Worm (Caenorhabditis elegans): ENCODE measurements around the gene cept-1.

Gene cept-1

ce11 chrX:12781712-12782444 lies 20.0 kb downstream of the cept-1 start, which contains the start of gene alh-13:
Gene alh-13 (plus strand): TSS chrX:12782394.
- TF ChIP-seq ces-1 (GFP tag; optimal IDR thresholded peaks at IDR 0.05) (no peak), lin-13 (tag; optimal IDR thresholded peaks at IDR 0.05) (no peak), nhr-237 (tag; optimal IDR thresholded peaks at IDR 0.05) (no peak), flh-1 (GFP tag; optimal IDR thresholded peaks at IDR 0.05) (no peak), mls-2 (tag; optimal IDR thresholded peaks at IDR 0.05) (no peak), sem-2 (GFP tag; optimal IDR thresholded peaks at IDR 0.05) (no peak), cnd-1 (tag; optimal IDR thresholded peaks at IDR 0.05) (no peak), snpc-4 (tag; optimal IDR thresholded peaks at IDR 0.05) (no peak), nhr-76 (tag; optimal IDR thresholded peaks at IDR 0.05) (no peak), nhr-12 (tag; optimal IDR thresholded peaks at IDR 0.05) (no peak), mep-1 (tag; optimal IDR thresholded peaks at IDR 0.05) (no peak), ceh-83 (GFP tag; optimal IDR thresholded peaks at IDR 0.05) (no peak), pha-4 (tag; optimal IDR thresholded peaks at IDR 0.05) (no peak), unc-62 (GFP tag; optimal IDR thresholded peaks at IDR 0.05) (no peak), mab-5 (tag; optimal IDR thresholded peaks at IDR 0.05) (no peak), elt-1 (tag; optimal IDR thresholded peaks at IDR 0.05; ENCODE audit: borderline replicate concordance, insufficient read depth) (no peak), unc-39 (tag; optimal IDR thresholded peaks at IDR 0.05) (no peak), tbx-8 (GFP tag; optimal IDR thresholded peaks at IDR 0.05) (no peak), nhr-2 (tag; optimal IDR thresholded peaks at IDR 0.05) (no peak), lsy-2 (tag; optimal IDR thresholded peaks at IDR 0.05) (no peak)

DNA sequence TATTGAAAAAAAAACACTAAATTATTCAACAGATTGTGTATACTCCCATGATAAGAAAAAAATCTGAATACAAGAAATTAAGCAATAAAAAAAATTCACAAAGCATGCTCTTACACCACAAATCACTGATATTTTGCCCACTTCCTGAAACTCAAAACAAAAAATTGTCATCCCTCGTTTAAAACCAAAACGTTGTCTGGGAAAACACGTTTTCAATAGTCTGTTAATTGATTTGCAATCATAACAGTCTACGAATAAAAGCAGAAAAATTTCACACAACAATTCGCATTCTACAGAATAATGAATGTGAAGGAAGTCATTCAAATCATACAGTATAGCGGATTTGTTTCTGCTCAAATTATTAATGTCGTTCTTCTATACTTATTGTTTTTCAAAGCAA lies 25.7 kb downstream of the cept-1 start, which contains the start of gene str-124:
str-124 (plus strand) TSS at position 301 of the 400 bp plus-strand sequence.
- TF ChIP-seq lsy-2 (tag; optimal IDR thresholded peaks at IDR 0.05) (no peak), nhr-237 (tag; optimal IDR thresholded peaks at IDR 0.05) (no peak), ceh-83 (GFP tag; optimal IDR thresholded peaks at IDR 0.05) (no peak), unc-62 (GFP tag; optimal IDR thresholded peaks at IDR 0.05) (no peak), tbx-8 (GFP tag; optimal IDR thresholded peaks at IDR 0.05) (no peak), ceh-43 (GFP tag; optimal IDR thresholded peaks at IDR 0.05) (no peak), M03D4.4 (tag; optimal IDR thresholded peaks at IDR 0.05) (no peak), mep-1 (tag; optimal IDR thresholded peaks at IDR 0.05) (no peak), sem-2 (GFP tag; optimal IDR thresholded peaks at IDR 0.05) (no peak), unc-120 (tag; optimal IDR thresholded peaks at IDR 0.05; ENCODE audit: poor library complexity, severe bottlenecking) (no peak), sptf-1 (tag; optimal IDR thresholded peaks at IDR 0.05) (no peak), hlh-1 (tag; optimal IDR thresholded peaks at IDR 0.05) (no peak), lin-13 (tag; optimal IDR thresholded peaks at IDR 0.05) (no peak), snpc-4 (tag; optimal IDR thresholded peaks at IDR 0.05) (no peak), unc-39 (tag; optimal IDR thresholded peaks at IDR 0.05) (no peak), pha-4 (tag; optimal IDR thresholded peaks at IDR 0.05) (no peak), lin-32 (GFP tag; optimal IDR thresholded peaks at IDR 0.05) (no peak)

ce11 chrX:12790036-12790435 lies 28.2 kb downstream of the cept-1 start, which contains the start of gene str-123:
Gene str-123 (plus strand): TSS chrX:12790336.
- TF ChIP-seq ceh-83 (GFP tag; optimal IDR thresholded peaks at IDR 0.05) (no peak), M03D4.4 (tag; optimal IDR thresholded peaks at IDR 0.05) (no peak), ceh-39 (tag; optimal IDR thresholded peaks at IDR 0.05) (no peak), snpc-4 (tag; optimal IDR thresholded peaks at IDR 0.05) (no peak), elt-3 (tag; optimal IDR thresholded peaks at IDR 0.05) (no peak), mls-2 (tag; optimal IDR thresholded peaks at IDR 0.05) (no peak), mep-1 (tag; optimal IDR thresholded peaks at IDR 0.05) (no peak), sem-2 (GFP tag; optimal IDR thresholded peaks at IDR 0.05) (no peak), ces-1 (GFP tag; optimal IDR thresholded peaks at IDR 0.05) (no peak), nhr-237 (tag; optimal IDR thresholded peaks at IDR 0.05) (no peak), flh-1 (GFP tag; optimal IDR thresholded peaks at IDR 0.05) (no peak), drap-1 (GFP tag; optimal IDR thresholded peaks at IDR 0.05) (no peak), ceh-43 (GFP tag; optimal IDR thresholded peaks at IDR 0.05) (no peak), unc-62 (GFP tag; optimal IDR thresholded peaks at IDR 0.05) (no peak), nhr-28 (tag; optimal IDR thresholded peaks at IDR 0.05) (no peak), zip-8 (tag; optimal IDR thresholded peaks at IDR 0.05) (no peak), lin-32 (GFP tag; optimal IDR thresholded peaks at IDR 0.05) (no peak)

ce11 chrX:12792554-12792953 lies 30.7 kb downstream of the cept-1 start, which contains the start of gene abf-5:
Gene abf-5 (plus strand): TSS chrX:12792854.
- no peak for TF ChIP-seq sem-2 (GFP tag; optimal IDR thresholded peaks at IDR 0.05)
